Fruit fly (Drosophila melanogaster) whole organism, prepupa: ENCODE results near the gene Spn88Ea.

Experiments used
- Blimp-1 ChIP-seq: fragments of 200-800 bp; sonication (Bioruptor generic); optimal IDR thresholded peaks from 3 replicates; lab custom pipeline; 2017; ENCODE audit warnings: missing biosample characterization, missing genetic modification characterization, mild to moderate bottlenecking, moderate library complexity, missing genetic modification reagents
- CG10631 ChIP-seq: fragments of 200-800 bp; sonication (Bioruptor generic); optimal IDR thresholded peaks from 2 replicates; lab custom pipeline; 2016; ENCODE audit warnings: missing biosample characterization, missing genetic modification characterization
- CG11762 ChIP-seq: fragments of 200-800 bp; sonication (Bioruptor generic); optimal IDR thresholded peaks from 3 replicates; lab custom pipeline; 2016; ENCODE audit warnings: missing biosample characterization, missing genetic modification characterization; ENCODE audit not compliant: insufficient read depth
- CG11902 ChIP-seq: fragments of 200-800 bp; sonication (Bioruptor generic); optimal IDR thresholded peaks from 3 replicates; lab custom pipeline; 2016; ENCODE audit warnings: missing biosample characterization, missing genetic modification characterization
- CG15336 ChIP-seq: fragments of 200-800 bp; sonication (Bioruptor generic); IDR thresholded peaks from 2 replicates; pipeline ENCODE4 v1.3.6; 2022; ENCODE audit warnings: missing biosample characterization, missing genetic modification characterization
- CG31627 ChIP-seq: fragments of 200-800 bp; sonication (Bioruptor generic); optimal IDR thresholded peaks from 3 replicates; lab custom pipeline; 2016; ENCODE audit warnings: missing biosample characterization, missing genetic modification characterization
- CG32006 ChIP-seq: fragments of 200-800 bp; sonication (Bioruptor generic); optimal IDR thresholded peaks from 3 replicates; lab custom pipeline; 2017; ENCODE audit warnings: missing biosample characterization, mild to moderate bottlenecking, missing genetic modification characterization
- CG3919 ChIP-seq: fragments of 200-800 bp; sonication (Bioruptor generic); optimal IDR thresholded peaks from 3 replicates; lab custom pipeline; 2016; ENCODE audit warnings: missing biosample characterization, missing genetic modification characterization
- CG4318 ChIP-seq: fragments of 200-800 bp; sonication (Bioruptor generic); optimal IDR thresholded peaks from 3 replicates; lab custom pipeline; 2017; ENCODE audit warnings: missing biosample characterization, mild to moderate bottlenecking, missing genetic modification characterization
- CG6163 ChIP-seq: fragments of 200-800 bp; sonication (Bioruptor generic); IDR thresholded peaks from 3 replicates; pipeline ENCODE4 v1.3.6; 2022; ENCODE audit warnings: missing biosample characterization, missing genetic modification characterization
- CG6792 ChIP-seq: fragments of 200-800 bp; sonication (Bioruptor generic); optimal IDR thresholded peaks from 3 replicates; lab custom pipeline; 2016; ENCODE audit warnings: missing biosample characterization, missing genetic modification characterization
- CG6854 ChIP-seq: fragments of 200-800 bp; sonication (Bioruptor generic); optimal IDR thresholded peaks from 2 replicates; lab custom pipeline; 2017; ENCODE audit warnings: missing biosample characterization, mild to moderate bottlenecking, missing genetic modification characterization
- CG7368 ChIP-seq: fragments of 200-800 bp; sonication (Bioruptor generic); optimal IDR thresholded peaks from 3 replicates; lab custom pipeline; 2016; ENCODE audit warnings: missing biosample characterization, missing genetic modification characterization
- CG8319 ChIP-seq: fragments of 200-800 bp; sonication (Bioruptor generic); optimal IDR thresholded peaks from 3 replicates; lab custom pipeline; 2016; ENCODE audit warnings: missing biosample characterization, missing genetic modification characterization
- CG8632 ChIP-seq: fragments of 200-800 bp; sonication (Bioruptor generic); optimal IDR thresholded peaks from 3 replicates; lab custom pipeline; 2016; ENCODE audit warnings: missing biosample characterization, missing genetic modification characterization
- CG9139 ChIP-seq: fragments of 200-800 bp; sonication (Bioruptor generic); optimal IDR thresholded peaks from 3 replicates; lab custom pipeline; 2017; ENCODE audit warnings: missing biosample characterization, mild to moderate bottlenecking, missing genetic modification characterization
- Eip75B ChIP-seq: fragments of 200-800 bp; sonication (Bioruptor generic); optimal IDR thresholded peaks from 3 replicates; lab custom pipeline; 2016; ENCODE audit warnings: missing biosample characterization, missing genetic modification characterization
- Eip78C ChIP-seq: fragments of 200-800 bp; sonication (Bioruptor generic); peaks from one replicate; lab custom pipeline; 2016; ENCODE audit warnings: missing biosample characterization, missing genetic modification characterization
- Eip93F ChIP-seq: fragments of 200-800 bp; sonication (Bioruptor generic); optimal IDR thresholded peaks from 2 replicates; lab custom pipeline; 2016; ENCODE audit warnings: missing biosample characterization, mild to moderate bottlenecking, missing genetic modification characterization
- Ets21C ChIP-seq: fragments of 200-800 bp; sonication (Bioruptor generic); optimal IDR thresholded peaks from 3 replicates; lab custom pipeline; 2016; ENCODE audit warnings: missing biosample characterization, missing genetic modification characterization
- Ets96B ChIP-seq: fragments of 200-800 bp; optimal IDR thresholded peaks from 2 replicates; lab custom pipeline; 2019; ENCODE audit warnings: missing biosample characterization, mild to moderate bottlenecking, missing genetic modification characterization, moderate library complexity
- Gug ChIP-seq: fragments of 200-800 bp; sonication (Bioruptor generic); IDR thresholded peaks from 2 replicates; pipeline ENCODE4 v1.3.6; 2022; ENCODE audit warnings: missing biosample characterization, missing genetic modification characterization
- Hr38 ChIP-seq: sonication (Bioruptor generic); optimal IDR thresholded peaks from 2 replicates; lab custom pipeline; 2016; ENCODE audit warnings: missing biosample characterization, missing genetic modification characterization
- Lpt ChIP-seq: fragments of 200-800 bp; sonication (Bioruptor generic); optimal IDR thresholded peaks from 3 replicates; lab custom pipeline; 2016; ENCODE audit warnings: missing biosample characterization, missing genetic modification characterization
- Met ChIP-seq: fragments of 200-800 bp; sonication (Bioruptor generic); optimal IDR thresholded peaks from 3 replicates; lab custom pipeline; 2016; ENCODE audit warnings: missing biosample characterization, missing genetic modification characterization
- OdsH ChIP-seq: fragments of 200-800 bp; sonication (Bioruptor generic); optimal IDR thresholded peaks from 3 replicates; lab custom pipeline; 2016; ENCODE audit warnings: missing biosample characterization, missing genetic modification characterization
- Smox ChIP-seq: fragments of 200-800 bp; sonication (Bioruptor generic); optimal IDR thresholded peaks from 3 replicates; lab custom pipeline; 2016; ENCODE audit warnings: missing biosample characterization, missing genetic modification characterization
- Sox102F ChIP-seq: fragments of 200-800 bp; sonication (Bioruptor generic); optimal IDR thresholded peaks from 2 replicates; lab custom pipeline; 2016; ENCODE audit warnings: missing biosample characterization, mild to moderate bottlenecking, missing genetic modification characterization
- Sox14 ChIP-seq: fragments of 200-800 bp; sonication (Bioruptor generic); optimal IDR thresholded peaks from 3 replicates; lab custom pipeline; 2016; ENCODE audit warnings: missing biosample characterization, missing genetic modification characterization
- achi ChIP-seq: fragments of 200-800 bp; sonication (Bioruptor generic); optimal IDR thresholded peaks from 3 replicates; lab custom pipeline; 2016; ENCODE audit warnings: missing biosample characterization, missing genetic modification characterization
- acj6 ChIP-seq: fragments of 200-800 bp; sonication (Bioruptor generic); optimal IDR thresholded peaks from 3 replicates; lab custom pipeline; 2016; ENCODE audit warnings: missing biosample characterization, missing genetic modification characterization
- dsx ChIP-seq: fragments of 200-800 bp; optimal IDR thresholded peaks from 3 replicates; lab custom pipeline; 2019; ENCODE audit warnings: missing biosample characterization, mild to moderate bottlenecking, missing genetic modification characterization, moderate library complexity; ENCODE audit not compliant: poor library complexity, severe bottlenecking
- eg ChIP-seq: fragments of 200-800 bp; sonication (Bioruptor generic); IDR thresholded peaks from 3 replicates; pipeline ENCODE4 v1.3.6; 2022; ENCODE audit warnings: missing biosample characterization, missing genetic modification characterization
- esn ChIP-seq: fragments of 200-800 bp; sonication (Bioruptor generic); optimal IDR thresholded peaks from 2 replicates; lab custom pipeline; 2016; ENCODE audit warnings: missing biosample characterization, mild to moderate bottlenecking, missing genetic modification characterization, moderate library complexity
- fd59A ChIP-seq: fragments of 200-800 bp; sonication (Bioruptor generic); optimal IDR thresholded peaks from 2 replicates; lab custom pipeline; 2017; ENCODE audit warnings: missing biosample characterization, mild to moderate bottlenecking, missing genetic modification characterization, missing genetic modification reagents
- lz ChIP-seq: fragments of 200-800 bp; sonication (Bioruptor generic); optimal IDR thresholded peaks from 3 replicates; lab custom pipeline; 2016; ENCODE audit warnings: missing biosample characterization, missing genetic modification characterization
- net ChIP-seq: fragments of 200-800 bp; sonication (Bioruptor generic); optimal IDR thresholded peaks from 3 replicates; lab custom pipeline; 2016; ENCODE audit warnings: missing biosample characterization, missing genetic modification characterization
- pdm3 ChIP-seq: fragments of 200-800 bp; sonication (Bioruptor generic); optimal IDR thresholded peaks from 3 replicates; lab custom pipeline; 2016; ENCODE audit warnings: missing biosample characterization, missing genetic modification characterization
- salr ChIP-seq, 2 experiments: fragments of 200-800 bp; sonication (Bioruptor generic); optimal IDR thresholded peaks; 3 replicates each; lab custom pipeline; 2016 to 2018; ENCODE audit warnings: missing biosample characterization in 2 of 2, missing genetic modification characterization in 2 of 2, mild to moderate bottlenecking in 1 of 2
- spab ChIP-seq: fragments of 200-800 bp; sonication (Bioruptor generic); optimal IDR thresholded peaks from 2 replicates; lab custom pipeline; 2017; ENCODE audit warnings: missing biosample characterization, mild to moderate bottlenecking, missing genetic modification characterization, missing genetic modification reagents
- topi ChIP-seq: fragments of 200-800 bp; sonication (Bioruptor generic); optimal IDR thresholded peaks from 3 replicates; lab custom pipeline; 2016; ENCODE audit warnings: missing biosample characterization, missing genetic modification characterization
- vri ChIP-seq: fragments of 200-800 bp; sonication (Bioruptor generic); optimal IDR thresholded peaks from 3 replicates; lab custom pipeline; 2016; ENCODE audit warnings: missing biosample characterization, mild to moderate bottlenecking, missing genetic modification characterization

Spn88Ea gene

dm6 chr3R:15242186-15243045, 36.2 kb upstream of the Spn88Ea start, which contains the start of the genes tefu and Hsc70-4 (continued):
- no peak for TF ChIP-seq achi
- no peak for TF ChIP-seq CG15336
- TF ChIP-seq Met (GFP tag; lab: Kevin White, UChicago): no peak
- peak; percentile 73 for TF ChIP-seq CG4318
- TF ChIP-seq CG10631 (GFP tag; lab: Kevin White, UChicago): peak; percentile 82
- TF ChIP-seq vri (GFP tag; lab: Kevin White, UChicago): no peak
- peak; percentile 26 for TF ChIP-seq CG6854 (GFP tag; lab: Kevin White, UChicago)
- TF ChIP-seq CG9139 (GFP tag; lab: Kevin White, UChicago): no peak
- peak; percentile 72 for TF ChIP-seq Gug (GFP tag; lab: Robert Waterston, UW)
- TF ChIP-seq CG6792: peak; percentile 46
- TF ChIP-seq Sox14 (GFP tag; lab: Kevin White, UChicago): no peak
- TF ChIP-seq Hr38 (GFP tag; lab: Kevin White, UChicago): no peak
- TF ChIP-seq CG8319 (GFP tag; lab: Kevin White, UChicago): peak; percentile 21
- TF ChIP-seq acj6 (GFP tag; lab: Kevin White, UChicago): no peak
- peak; percentile 74 for TF ChIP-seq lz
- TF ChIP-seq esn (GFP tag; lab: Kevin White, UChicago): peak; percentile 71
- peak in 1 of 2 experiments; percentile 60 for TF ChIP-seq salr (GFP tag; optimal IDR thresholded peaks at IDR 0.05; lab: Kevin White, UChicago)
- peak; percentile 87 for TF ChIP-seq CG31627 (GFP tag; lab: Kevin White, UChicago)
- TF ChIP-seq Ets96B (tag; lab: Kevin White, UChicago): no peak
- peak; percentile 75; the same call in 2 of the 3 replicates for TF ChIP-seq CG6163 (GFP tag; lab: Robert Waterston, UW)
- TF ChIP-seq Smox (GFP tag; lab: Kevin White, UChicago): no peak
- no peak for TF ChIP-seq CG8632 (GFP tag; lab: Kevin White, UChicago)
- peak; percentile 31 for TF ChIP-seq CG11762
- no peak for TF ChIP-seq Lpt (GFP tag; lab: Kevin White, UChicago)
- TF ChIP-seq CG11902 (GFP tag; lab: Kevin White, UChicago): peak; percentile 76
- TF ChIP-seq net (GFP tag; lab: Kevin White, UChicago): no peak
- no peak for TF ChIP-seq CG7368 (GFP tag; lab: Kevin White, UChicago)
- TF ChIP-seq Ets21C: peak; percentile 81
- TF ChIP-seq Sox102F: no peak
- TF ChIP-seq eg (GFP tag; lab: Robert Waterston, UW): peak; percentile 81
- peak; percentile 1 for TF ChIP-seq Blimp-1

DNA sequence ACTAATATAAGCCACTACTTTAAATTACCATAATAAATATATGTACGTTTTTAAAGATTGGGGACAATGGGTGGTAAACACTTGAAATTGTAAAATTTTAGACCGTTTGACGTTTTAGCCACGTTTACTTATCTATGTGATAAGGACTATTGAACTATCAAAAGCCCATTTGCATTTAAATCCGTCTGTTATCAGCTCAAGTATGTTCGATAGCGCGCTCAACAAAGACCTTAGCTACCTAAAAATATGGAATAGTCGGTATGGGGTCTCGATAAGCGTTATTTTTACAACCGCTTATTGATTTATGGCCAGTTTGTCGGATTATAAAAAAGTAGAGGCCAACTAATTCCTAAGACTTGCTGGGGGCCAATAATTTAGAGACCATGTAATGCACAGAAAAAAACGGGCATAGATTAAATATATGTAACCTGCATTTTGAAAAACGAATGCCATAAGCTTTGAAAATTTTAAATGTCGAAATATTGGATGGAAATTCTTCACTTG, 25.4 kb upstream of the Spn88Ea start:
- TF ChIP-seq pdm3 (GFP tag; lab: Kevin White, UChicago) (no peak), achi (no peak), spab (GFP tag; lab: Kevin White, UChicago) (no peak), Ets96B (tag; lab: Kevin White, UChicago) (no peak), net (GFP tag; lab: Kevin White, UChicago) (no peak), CG31627 (GFP tag; lab: Kevin White, UChicago) (no peak), esn (GFP tag; lab: Kevin White, UChicago) (no peak), Blimp-1 (no peak), CG3919 (no peak), dsx (GFP tag; lab: Kevin White, UChicago) (no peak)

dm6 chr3R:15230285-15230684, 24.0 kb upstream of the Spn88Ea start, which contains the start of gene CG34316:
TSS of gene CG34316 (plus strand) at chr3R:15230585.
- TF ChIP-seq esn (GFP tag; lab: Kevin White, UChicago) (no peak), lz (no peak), spab (GFP tag; lab: Kevin White, UChicago) (no peak), eg (GFP tag; lab: Robert Waterston, UW) (no peak), CG6163 (GFP tag; lab: Robert Waterston, UW) (no peak), Blimp-1 (no peak), Eip75B (GFP tag; lab: Kevin White, UChicago) (no peak), achi (no peak), net (GFP tag; lab: Kevin White, UChicago) (no peak), Smox (GFP tag; lab: Kevin White, UChicago) (no peak), CG15336 (no peak), topi (no peak), salr (GFP tag; optimal IDR thresholded peaks at IDR 0.05; lab: Kevin White, UChicago) (no peak), CG32006 (GFP tag; lab: Kevin White, UChicago) (no peak), Eip78C (GFP tag; lab: Kevin White, UChicago) (no peak), fd59A (no peak), OdsH (GFP tag; lab: Kevin White, UChicago) (no peak), CG8319 (GFP tag; lab: Kevin White, UChicago) (no peak), Eip93F (GFP tag; lab: Kevin White, UChicago) (no peak)
